Worm (Caenorhabditis elegans) whole organism, young adult: ENCODE data around the gene ajm-1.

Experiments
- B0019.2 ChIP-seq: fragments of 200-800 bp; sonication (Bioruptor generic); conservative IDR thresholded peaks from 2 replicates; pipeline ENCODE4 v1.3.6; 2022; ENCODE audit warnings: missing genetic modification reagents, missing genetic modification characterization, missing compliant biosample characterization
- B0035.1 ChIP-seq: sonication (generic microtip); optimal IDR thresholded peaks from 2 replicates; lab custom pipeline; 2016; ENCODE audit warnings: missing genetic modification characterization, mild to moderate bottlenecking, missing compliant biosample characterization, missing genotype, missing genetic modification reagents
- C06A6.2 ChIP-seq: fragments of 200-800 bp; sonication (Bioruptor generic); conservative IDR thresholded peaks from 2 replicates; pipeline ENCODE4 v1.3.6; 2022; ENCODE audit warnings: missing genetic modification characterization, missing compliant biosample characterization
- D2030.7 ChIP-seq: fragments of 200-800 bp; sonication (Bioruptor generic); IDR thresholded peaks from 2 replicates; pipeline ENCODE4 v1.3.6; 2022; ENCODE audit warnings: missing genetic modification reagents, missing genetic modification characterization, missing compliant biosample characterization
- F10E7.11 ChIP-seq: sonication (generic microtip); optimal IDR thresholded peaks from 2 replicates; lab custom pipeline; 2017; ENCODE audit warnings: mild to moderate bottlenecking, missing genetic modification characterization, moderate library complexity, missing compliant biosample characterization
- F49E8.2 ChIP-seq: sonication (generic microtip); optimal IDR thresholded peaks from 3 replicates; lab custom pipeline; 2017; ENCODE audit warnings: missing genetic modification characterization, mild to moderate bottlenecking, missing compliant biosample characterization, antibody characterized with exemption, moderate library complexity; ENCODE audit not compliant: insufficient read depth
- F55B11.4 ChIP-seq: sonication (generic microtip); optimal IDR thresholded peaks from 2 replicates; lab custom pipeline; 2016; ENCODE audit warnings: missing compliant biosample characterization, missing genetic modification characterization, borderline replicate concordance; ENCODE audit not compliant: insufficient read depth
- F57C9.4 ChIP-seq: sonication (generic microtip); optimal IDR thresholded peaks from 2 replicates; lab custom pipeline; 2017; ENCODE audit warnings: mild to moderate bottlenecking, missing genetic modification characterization, missing compliant biosample characterization
- T07F8.4 ChIP-seq: sonication (generic microtip); optimal IDR thresholded peaks from 2 replicates; lab custom pipeline; 2016; ENCODE audit warnings: mild to moderate bottlenecking, missing genetic modification characterization, moderate library complexity, missing compliant biosample characterization
- Y53G8AR.9 ChIP-seq: fragments of 200-800 bp; sonication (Bioruptor generic); conservative IDR thresholded peaks from 2 replicates; pipeline ENCODE4 v1.3.6; 2022; ENCODE audit warnings: missing genetic modification reagents, missing genetic modification characterization, missing compliant biosample characterization
- Y79H2A.3 ChIP-seq: fragments of 200-800 bp; sonication (Bioruptor generic); conservative IDR thresholded peaks from 2 replicates; pipeline ENCODE4 v1.3.6; 2022; ENCODE audit warnings: missing genetic modification reagents, missing genetic modification characterization, missing compliant biosample characterization
- Y95B8A.8 ChIP-seq: fragments of 200-800 bp; sonication (Bioruptor generic); IDR thresholded peaks from 2 replicates; pipeline ENCODE4 v1.3.6; 2022; ENCODE audit warnings: missing genetic modification reagents, missing genetic modification characterization, missing compliant biosample characterization
- aptf-3 ChIP-seq: fragments of 200-800 bp; sonication (Bioruptor generic); IDR thresholded peaks from 2 replicates; pipeline ENCODE4 v1.3.6; 2022; ENCODE audit warnings: missing genetic modification characterization, missing compliant biosample characterization
- ccch-3 ChIP-seq: fragments of 200-800 bp; sonication (Bioruptor generic); optimal IDR thresholded peaks from 2 replicates; lab custom pipeline; 2018; ENCODE audit warnings: mild to moderate bottlenecking, missing genetic modification characterization, missing compliant biosample characterization
- dox-1 ChIP-seq: fragments of 200-800 bp; sonication (Bioruptor generic); IDR thresholded peaks from 2 replicates; pipeline ENCODE4 v1.3.6; 2022; ENCODE audit warnings: missing genetic modification reagents, missing genetic modification characterization, missing compliant biosample characterization
- dpff-1 ChIP-seq: sonication (generic microtip); optimal IDR thresholded peaks from 2 replicates; lab custom pipeline; 2017; ENCODE audit warnings: mild to moderate bottlenecking, missing genetic modification characterization, missing compliant biosample characterization
- egl-44 ChIP-seq: fragments of 200-800 bp; sonication (Bioruptor generic); IDR thresholded peaks from 2 replicates; pipeline ENCODE4 v1.3.6; 2022; ENCODE audit warnings: missing genetic modification reagents, missing genetic modification characterization, missing compliant biosample characterization
- fkh-3 ChIP-seq: sonication (generic microtip); optimal IDR thresholded peaks from 2 replicates; lab custom pipeline; 2016; ENCODE audit warnings: mild to moderate bottlenecking, missing genetic modification characterization, missing compliant biosample characterization
- hrde-1 ChIP-seq: sonication (generic microtip); optimal IDR thresholded peaks from 2 replicates; lab custom pipeline; 2016; ENCODE audit warnings: missing genetic modification characterization, mild to moderate bottlenecking, missing compliant biosample characterization, moderate library complexity, missing genotype, missing genetic modification reagents, borderline replicate concordance
- lag-1 ChIP-seq: fragments of 200-800 bp; sonication (Bioruptor generic); IDR thresholded peaks from 2 replicates; pipeline ENCODE4 v1.3.6; 2022; ENCODE audit warnings: missing genetic modification reagents, missing genetic modification characterization, missing compliant biosample characterization
- lin-35 ChIP-seq, 3 experiments: fragments of 150-350 bp in 2 of 3; sonication (generic microtip) in 1 of 3; optimal IDR thresholded peaks; 2 replicates each; lab custom pipeline; 2014 to 2018; ENCODE audit warnings: missing biosample characterization in 3 of 3, missing genetic modification characterization in 3 of 3, missing genetic modification reagents in 3 of 3
- lin-40 ChIP-seq: sonication (generic microtip); optimal IDR thresholded peaks from 2 replicates; lab custom pipeline; 2016; ENCODE audit warnings: missing genetic modification characterization, mild to moderate bottlenecking, missing compliant biosample characterization, missing genotype, missing genetic modification reagents
- lin-54 ChIP-seq: fragments of 200-800 bp; sonication (Bioruptor generic); optimal IDR thresholded peaks from 2 replicates; lab custom pipeline; 2018; ENCODE audit warnings: mild to moderate bottlenecking, missing genetic modification characterization, missing compliant biosample characterization
- lir-1 ChIP-seq: fragments of 200-800 bp; sonication (Bioruptor generic); conservative IDR thresholded peaks from 2 replicates; pipeline ENCODE4 v1.3.6; 2022; ENCODE audit warnings: missing genetic modification reagents, missing genetic modification characterization, missing compliant biosample characterization
- lsl-1 ChIP-seq: fragments of 200-800 bp; sonication (Bioruptor generic); optimal IDR thresholded peaks from 2 replicates; lab custom pipeline; 2018; ENCODE audit warnings: mild to moderate bottlenecking, missing genetic modification characterization, moderate library complexity, missing compliant biosample characterization
- lsy-27 ChIP-seq: sonication (generic microtip); optimal IDR thresholded peaks from 2 replicates; lab custom pipeline; 2017; ENCODE audit warnings: missing genetic modification characterization, mild to moderate bottlenecking, missing compliant biosample characterization, antibody characterized with exemption, missing genotype, borderline replicate concordance; ENCODE audit not compliant: insufficient read depth
- madf-3 ChIP-seq: fragments of 200-800 bp; sonication (Bioruptor generic); IDR thresholded peaks from 2 replicates; pipeline ENCODE4 v1.3.6; 2022; ENCODE audit warnings: missing genetic modification reagents, missing genetic modification characterization, missing compliant biosample characterization
- mes-4 ChIP-seq: sonication (generic microtip); optimal IDR thresholded peaks from 2 replicates; lab custom pipeline; 2016; ENCODE audit warnings: missing genotype, missing genetic modification characterization, missing compliant biosample characterization
- nfyb-1 ChIP-seq: fragments of 200-800 bp; sonication (Bioruptor generic); IDR thresholded peaks from 2 replicates; pipeline ENCODE4 v1.3.6; 2022; ENCODE audit warnings: missing genetic modification reagents, missing genetic modification characterization, missing compliant biosample characterization
- nhr-80 ChIP-seq: sonication (generic microtip); optimal IDR thresholded peaks from 2 replicates; lab custom pipeline; 2016; ENCODE audit warnings: missing genetic modification characterization, missing compliant biosample characterization
- pha-4 ChIP-seq: fragments of 150-350 bp; sonication (generic microtip); optimal IDR thresholded peaks from 2 replicates; lab custom pipeline; 2014; ENCODE audit warnings: missing biosample characterization, missing genetic modification reagents, missing genetic modification characterization
- rpc-1 ChIP-seq, 2 experiments: fragments of 150-350 bp in 1 of 2; sonication (generic microtip) in 1 of 2; optimal IDR thresholded peaks; 2 replicates each; lab custom pipeline; 2014 to 2018; ENCODE audit warnings: missing biosample characterization in 1 of 2, missing genetic modification characterization in 1 of 2, missing genetic modification reagents in 1 of 2, missing genotype in 1 of 2
- snpc-1.3 ChIP-seq: sonication (generic microtip); optimal IDR thresholded peaks from 2 replicates; lab custom pipeline; 2017; ENCODE audit warnings: missing genetic modification characterization, mild to moderate bottlenecking, missing compliant biosample characterization, antibody characterized with exemption, moderate library complexity, missing genotype, missing genetic modification reagents; ENCODE audit not compliant: insufficient read depth
- snpc-3.4 ChIP-seq: sonication (generic microtip); optimal IDR thresholded peaks from 2 replicates; lab custom pipeline; 2017; ENCODE audit warnings: missing genetic modification characterization, mild to moderate bottlenecking, missing compliant biosample characterization, antibody characterized with exemption, moderate library complexity, missing genotype, missing genetic modification reagents
- sptf-2 ChIP-seq: fragments of 200-800 bp; sonication (Bioruptor generic); optimal IDR thresholded peaks from 2 replicates; lab custom pipeline; 2018; ENCODE audit warnings: mild to moderate bottlenecking, missing genetic modification characterization, missing compliant biosample characterization
- tbp1 ChIP-seq: fragments of 200-800 bp; sonication (Bioruptor generic); optimal IDR thresholded peaks from 2 replicates; lab custom pipeline; 2018; ENCODE audit warnings: mild to moderate bottlenecking, missing genetic modification characterization, missing compliant biosample characterization
- unc-62 ChIP-seq: fragments of 150-350 bp; optimal IDR thresholded peaks from 2 replicates; lab custom pipeline; 2014; ENCODE audit warnings: missing biosample characterization, missing genetic modification reagents, missing genetic modification characterization
- xnd-1 ChIP-seq: sonication (generic microtip); optimal IDR thresholded peaks from 2 replicates; lab custom pipeline; 2016; ENCODE audit warnings: missing genotype, missing genetic modification reagents, missing genetic modification characterization, missing compliant biosample characterization
- zim-3 ChIP-seq: sonication (generic microtip); optimal IDR thresholded peaks from 2 replicates; lab custom pipeline; 2017; ENCODE audit warnings: mild to moderate bottlenecking, missing genetic modification characterization, moderate library complexity, missing compliant biosample characterization
- ztf-28 ChIP-seq: fragments of 200-800 bp; sonication (Bioruptor generic); IDR thresholded peaks from 2 replicates; pipeline ENCODE4 v1.3.6; 2022; ENCODE audit warnings: missing genetic modification reagents, missing genetic modification characterization, missing compliant biosample characterization
- ztf-3 ChIP-seq: fragments of 200-800 bp; sonication (Bioruptor generic); optimal IDR thresholded peaks from 2 replicates; lab custom pipeline; 2018; ENCODE audit warnings: mild to moderate bottlenecking, missing genetic modification characterization, missing compliant biosample characterization

Gene ajm-1

DNA sequence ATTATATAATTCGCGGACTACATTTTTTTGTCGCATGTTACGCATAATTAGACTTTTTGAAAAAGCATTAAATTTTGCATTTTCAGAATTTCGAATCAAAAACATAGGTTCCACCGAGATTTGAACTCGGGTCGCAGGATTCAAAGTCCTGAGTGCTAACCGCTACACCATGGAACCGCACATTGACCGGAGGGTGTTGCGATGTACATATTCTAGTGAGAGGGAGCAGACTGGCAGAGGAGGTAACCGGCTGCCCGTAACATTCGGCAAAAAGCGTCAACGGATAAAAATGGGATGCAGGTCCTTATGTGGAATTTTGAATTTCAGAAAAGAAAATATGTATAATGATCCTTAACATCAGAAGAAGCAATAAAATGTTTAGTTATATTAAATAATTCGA, 4.6 kb upstream of the ajm-1 start (continued):
- no peak for TF ChIP-seq ccch-3 (GFP tag; lab: Kevin White, UChicago)
- TF ChIP-seq D2030.7 = peak; percentile 38; the same call in 1 of the 2 replicates
- TF ChIP-seq mes-4 (tag; lab: Kevin White, UChicago) = peak; percentile 72
- no peak for TF ChIP-seq B0019.2
- TF ChIP-seq F57C9.4 (tag; lab: Kevin White, UChicago) = no peak
- peak; percentile 8 for TF ChIP-seq zim-3 (tag; lab: Kevin White, UChicago)
- TF ChIP-seq T07F8.4 (tag; lab: Kevin White, UChicago) = peak; percentile 78
- peak; percentile 35 for TF ChIP-seq sptf-2 (GFP tag; lab: Kevin White, UChicago)
- no peak for TF ChIP-seq lin-54 (GFP tag; lab: Kevin White, UChicago)
- TF ChIP-seq hrde-1 (tag; lab: Kevin White, UChicago) = peak; percentile 34
- no peak for TF ChIP-seq ztf-28
- TF ChIP-seq xnd-1 = no peak
- TF ChIP-seq ztf-3 (GFP tag; lab: Kevin White, UChicago) = no peak
- TF ChIP-seq dox-1 (GFP tag; lab: Robert Waterston, UW) = no peak
- peak; percentile 92 for TF ChIP-seq tbp1

DNA sequence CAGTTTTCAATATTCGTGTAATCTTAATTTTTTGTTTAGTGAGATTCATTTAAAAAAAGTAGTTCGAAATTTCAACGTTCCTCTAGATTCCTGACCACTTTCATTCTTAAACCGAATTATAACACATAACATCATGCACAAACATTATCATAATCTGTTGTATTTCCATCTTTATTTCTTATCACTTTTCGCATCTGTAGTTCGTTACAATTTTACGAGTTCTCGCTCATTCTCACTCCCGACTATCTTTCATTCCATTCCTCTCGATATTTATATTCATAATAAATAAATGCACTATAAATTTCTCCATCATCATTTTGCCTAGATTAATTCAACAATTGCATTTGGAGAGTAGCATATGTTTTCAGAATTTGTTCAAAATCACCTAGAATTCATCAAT, 1.5 kb upstream of the ajm-1 start:
- TF ChIP-seq Y79H2A.3 = no peak
- TF ChIP-seq xnd-1 = no peak
- no peak for TF ChIP-seq F55B11.4 (tag; lab: Kevin White, UChicago)
- TF ChIP-seq F49E8.2 (tag; lab: Kevin White, UChicago) = no peak
- TF ChIP-seq B0035.1 (tag; lab: Kevin White, UChicago) = no peak
- TF ChIP-seq F10E7.11 (tag; lab: Kevin White, UChicago) = no peak
- TF ChIP-seq lir-1 (GFP tag; lab: Robert Waterston, UW) = no peak
- no peak for TF ChIP-seq lag-1
- TF ChIP-seq dpff-1 (tag; lab: Kevin White, UChicago) = no peak
- no peak for TF ChIP-seq snpc-3.4

DNA sequence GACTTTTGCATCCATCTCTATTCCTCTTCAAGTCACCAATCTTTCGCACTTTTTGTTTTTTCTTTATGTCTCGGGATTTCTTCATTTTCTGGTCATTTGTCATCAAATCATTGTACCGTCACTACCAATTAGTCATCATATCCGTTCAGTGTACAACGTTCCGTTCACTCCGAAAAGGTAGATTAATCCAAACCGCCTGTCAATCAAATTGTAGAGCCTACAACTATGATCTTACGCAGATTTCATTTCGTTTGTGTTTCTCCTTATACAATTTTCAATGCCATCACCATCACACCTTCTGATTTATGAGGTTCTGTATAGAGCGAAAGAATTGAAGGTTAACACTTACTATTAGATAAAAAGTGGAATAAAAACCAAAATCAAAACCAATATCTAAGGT, 3.1 kb downstream of the ajm-1 start:
- peak; percentile 53 for TF ChIP-seq unc-62 (GFP tag; lab: Kevin White, UChicago)
- TF ChIP-seq B0035.1 (tag; lab: Kevin White, UChicago) = no peak

ce11 chrX:9088620-9089019, 5.9 kb downstream of the ajm-1 start:
- TF ChIP-seq rpc-1 (optimal IDR thresholded peaks at IDR 0.05; lab: Kevin White, UChicago) (no peak), rpc-1 (tag; optimal IDR thresholded peaks at IDR 0.05; lab: Kevin White, UChicago) (no peak), nhr-80 (tag; lab: Kevin White, UChicago) (no peak)

DNA sequence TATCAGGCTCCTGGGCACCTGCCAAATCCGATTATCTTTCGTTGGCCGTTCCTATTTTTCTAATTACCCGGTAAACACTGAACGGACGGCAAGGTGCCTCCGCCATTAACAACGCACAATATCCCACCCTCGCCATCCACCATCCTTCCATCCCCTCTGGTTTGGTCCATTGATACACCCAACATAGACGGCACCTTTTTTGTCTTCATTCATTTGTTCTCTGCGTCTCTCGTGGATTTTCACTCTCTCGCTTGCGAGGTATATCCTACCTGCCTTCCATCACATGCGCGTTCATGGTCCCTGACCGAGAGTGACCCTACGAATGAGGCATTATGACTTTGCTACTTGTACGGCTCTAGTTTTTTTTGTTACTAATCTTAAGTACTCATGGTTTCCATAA, 6.8 kb downstream of the ajm-1 start:
- TF ChIP-seq madf-3 (GFP tag; lab: Robert Waterston, UW) (no peak), rpc-1 (optimal IDR thresholded peaks at IDR 0.05; lab: Kevin White, UChicago) (no peak), rpc-1 (tag; optimal IDR thresholded peaks at IDR 0.05; lab: Kevin White, UChicago) (no peak), lin-40 (tag; lab: Kevin White, UChicago) (no peak), snpc-1.3 (tag; lab: Kevin White, UChicago) (no peak), sptf-2 (GFP tag; lab: Kevin White, UChicago) (no peak), C06A6.2 (no peak), aptf-3 (GFP tag; lab: Robert Waterston, UW) (no peak), lsl-1 (GFP tag; lab: Kevin White, UChicago) (no peak), lin-35 (GFP tag; optimal IDR thresholded peaks at IDR 0.05; lab: Kevin White, UChicago) (no peak), Y53G8AR.9 (GFP tag; lab: Robert Waterston, UW) (no peak), lsy-27 (no peak), egl-44 (GFP tag; lab: Robert Waterston, UW) (no peak), pha-4 (tag; lab: Kevin White, UChicago) (no peak), zim-3 (tag; lab: Kevin White, UChicago) (no peak), dox-1 (GFP tag; lab: Robert Waterston, UW) (no peak), Y95B8A.8 (no peak), fkh-3 (tag; lab: Kevin White, UChicago) (no peak), nfyb-1 (no peak), hrde-1 (tag; lab: Kevin White, UChicago) (no peak)
